Fruit fly (Drosophila melanogaster) whole organism, embryonic: ENCODE results near the gene Rab6.

Experiments used
- Adf1 ChIP-seq: fragments of 200-800 bp; sonication (Bioruptor generic); IDR thresholded peaks from 2 replicates; pipeline ENCODE4 v1.3.6; 2022; ENCODE audit warnings: missing biosample characterization, missing genetic modification characterization
- Asciz ChIP-seq: fragments of 200-800 bp; sonication (Bioruptor generic); optimal IDR thresholded peaks from 2 replicates; lab custom pipeline; 2017; ENCODE audit warnings: missing biosample characterization, mild to moderate bottlenecking, missing genetic modification characterization, missing genetic modification reagents
- Atf3 ChIP-seq: fragments of 200-800 bp; sonication (Bioruptor generic); optimal IDR thresholded peaks from 3 replicates; lab custom pipeline; 2016; ENCODE audit warnings: missing biosample characterization, missing genetic modification characterization
- Bdp1 ChIP-seq: fragments of 200-800 bp; sonication (Bioruptor generic); optimal IDR thresholded peaks from 3 replicates; lab custom pipeline; 2016; ENCODE audit warnings: missing biosample characterization, missing genetic modification characterization
- CG10321 ChIP-seq: fragments of 200-800 bp; sonication (Bioruptor generic); IDR thresholded peaks from 2 replicates; pipeline ENCODE4 v1.3.6; 2022; ENCODE audit warnings: missing biosample characterization, missing genetic modification characterization
- CG10543 ChIP-seq: fragments of 200-800 bp; sonication (Bioruptor generic); optimal IDR thresholded peaks from 3 replicates; lab custom pipeline; 2017; ENCODE audit warnings: missing biosample characterization, mild to moderate bottlenecking, missing genetic modification characterization, moderate library complexity
- CG11696 ChIP-seq: fragments of 200-800 bp; sonication (Bioruptor generic); IDR thresholded peaks from 2 replicates; pipeline ENCODE4 v1.3.6; 2022; ENCODE audit warnings: missing biosample characterization, missing genetic modification characterization
- CG12104 ChIP-seq: fragments of 200-800 bp; sonication (Bioruptor generic); optimal IDR thresholded peaks from 3 replicates; lab custom pipeline; 2016; ENCODE audit warnings: missing biosample characterization, missing genetic modification characterization
- CG12236 ChIP-seq: fragments of 200-800 bp; sonication (Bioruptor generic); optimal IDR thresholded peaks from 2 replicates; lab custom pipeline; 2016; ENCODE audit warnings: missing biosample characterization, missing genetic modification characterization
- CG12744 ChIP-seq: fragments of 200-800 bp; sonication (Bioruptor generic); optimal IDR thresholded peaks from 2 replicates; lab custom pipeline; 2016; ENCODE audit warnings: missing biosample characterization, missing genetic modification characterization
- CG13287 ChIP-seq: fragments of 200-800 bp; sonication (Bioruptor generic); IDR thresholded peaks from 2 replicates; pipeline ENCODE4 v1.3.6; 2022; ENCODE audit warnings: missing biosample characterization, missing genetic modification characterization; ENCODE audit not compliant: partially characterized antibody
- CG13424 ChIP-seq: fragments of 200-800 bp; sonication (Bioruptor generic); optimal IDR thresholded peaks from 2 replicates; lab custom pipeline; 2019; ENCODE audit warnings: missing biosample characterization, mild to moderate bottlenecking, missing genetic modification characterization, moderate library complexity
- CG17829 ChIP-seq: fragments of 200-800 bp; optimal IDR thresholded peaks from 2 replicates; lab custom pipeline; 2019; ENCODE audit warnings: missing biosample characterization, mild to moderate bottlenecking, missing genetic modification characterization, moderate library complexity
- CG2875 ChIP-seq: fragments of 200-800 bp; sonication (Bioruptor generic); optimal IDR thresholded peaks from 2 replicates; lab custom pipeline; 2017; ENCODE audit warnings: missing biosample characterization, mild to moderate bottlenecking, missing genetic modification characterization, missing genetic modification reagents
- CG30020 ChIP-seq: fragments of 200-800 bp; optimal IDR thresholded peaks from 2 replicates; lab custom pipeline; 2019; ENCODE audit warnings: missing biosample characterization, mild to moderate bottlenecking, missing genetic modification characterization, moderate library complexity
- CG3281 ChIP-seq: fragments of 200-800 bp; sonication (Bioruptor generic); optimal IDR thresholded peaks from 3 replicates; lab custom pipeline; 2017; ENCODE audit warnings: missing biosample characterization, mild to moderate bottlenecking, missing genetic modification characterization
- CG33557 ChIP-seq: fragments of 200-800 bp; sonication (Bioruptor generic); optimal IDR thresholded peaks from 2 replicates; lab custom pipeline; 2019; ENCODE audit warnings: missing biosample characterization, mild to moderate bottlenecking, missing genetic modification characterization, moderate library complexity
- CG3838 ChIP-seq: fragments of 200-800 bp; sonication (Bioruptor generic); optimal IDR thresholded peaks from 3 replicates; lab custom pipeline; 2016; ENCODE audit warnings: missing biosample characterization, missing genetic modification characterization
- CG5180 ChIP-seq: fragments of 200-800 bp; sonication (Bioruptor generic); optimal IDR thresholded peaks from 3 replicates; lab custom pipeline; 2017; ENCODE audit warnings: missing biosample characterization, missing genetic modification characterization, mild to moderate bottlenecking, moderate library complexity, missing genetic modification reagents
- CG7357 ChIP-seq: fragments of 200-800 bp; sonication (Bioruptor generic); IDR thresholded peaks from 3 replicates; pipeline ENCODE4 v1.3.6; 2022; ENCODE audit warnings: missing biosample characterization, missing genetic modification characterization
- CG8089 ChIP-seq: fragments of 200-800 bp; sonication (Bioruptor generic); optimal IDR thresholded peaks from 3 replicates; lab custom pipeline; 2016; ENCODE audit warnings: missing biosample characterization, missing genetic modification characterization
- CG8388 ChIP-seq: fragments of 200-800 bp; sonication (Bioruptor generic); optimal IDR thresholded peaks from 2 replicates; lab custom pipeline; 2019; ENCODE audit warnings: missing biosample characterization, mild to moderate bottlenecking, missing genetic modification characterization, moderate library complexity
- CG9609 ChIP-seq: fragments of 200-800 bp; sonication (Bioruptor generic); optimal IDR thresholded peaks from 3 replicates; lab custom pipeline; 2016; ENCODE audit warnings: missing biosample characterization, missing genetic modification characterization
- CTCF ChIP-seq: fragments of 200-800 bp; sonication (Bioruptor generic); optimal IDR thresholded peaks from 2 replicates; lab custom pipeline; 2017; ENCODE audit warnings: missing biosample characterization, mild to moderate bottlenecking, missing genetic modification characterization, moderate library complexity
- CkIIα-i1 ChIP-seq: fragments of 200-800 bp; sonication (Bioruptor generic); IDR thresholded peaks from 2 replicates; pipeline ENCODE4 v1.3.6; 2022; ENCODE audit warnings: missing biosample characterization, missing genetic modification characterization
- Gsc ChIP-seq: fragments of 200-800 bp; sonication (Bioruptor generic); IDR thresholded peaks from 2 replicates; pipeline ENCODE4 v1.3.6; 2022; ENCODE audit warnings: missing biosample characterization, missing genetic modification characterization
- H15 ChIP-seq: fragments of 200-800 bp; sonication (Bioruptor generic); IDR thresholded peaks from 3 replicates; pipeline ENCODE4 v1.3.6; 2022; ENCODE audit warnings: missing biosample characterization, missing genetic modification characterization
- HLHmδ ChIP-seq: fragments of 200-800 bp; sonication (Bioruptor generic); optimal IDR thresholded peaks from 2 replicates; lab custom pipeline; 2018; ENCODE audit warnings: missing biosample characterization, mild to moderate bottlenecking, missing genetic modification characterization, moderate library complexity
- Lhr ChIP-seq: fragments of 200-800 bp; sonication (Bioruptor generic); optimal IDR thresholded peaks from 3 replicates; lab custom pipeline; 2017; ENCODE audit warnings: mild to moderate bottlenecking, missing biosample characterization, missing genetic modification reagents, missing genetic modification characterization
- Oaz ChIP-seq: fragments of 200-800 bp; sonication (Bioruptor generic); IDR thresholded peaks from 2 replicates; pipeline ENCODE4 v1.3.6; 2022; ENCODE audit warnings: missing biosample characterization, missing genetic modification characterization
- Poxn ChIP-seq: fragments of 200-800 bp; sonication (Bioruptor generic); IDR thresholded peaks from 2 replicates; pipeline ENCODE4 v1.3.6; 2022; ENCODE audit warnings: missing biosample characterization, missing genetic modification characterization
- Scr ChIP-seq: fragments of 200-800 bp; sonication (Bioruptor generic); IDR thresholded peaks from 2 replicates; pipeline ENCODE4 v1.3.6; 2022; ENCODE audit warnings: missing biosample characterization, missing genetic modification characterization; ENCODE audit not compliant: partially characterized antibody
- Side ChIP-seq: fragments of 200-800 bp; sonication (Bioruptor generic); optimal IDR thresholded peaks from 2 replicates; lab custom pipeline; 2016; ENCODE audit warnings: missing biosample characterization, missing genetic modification characterization
- Vsx1 ChIP-seq: fragments of 200-800 bp; sonication (Bioruptor generic); optimal IDR thresholded peaks from 2 replicates; lab custom pipeline; 2017; ENCODE audit warnings: missing biosample characterization, mild to moderate bottlenecking, missing genetic modification characterization, missing genetic modification reagents
- cad ChIP-seq: fragments of >200 bp; optimal IDR thresholded peaks from 2 replicates; lab custom pipeline; 2017; ENCODE audit warnings: missing biosample characterization, missing genetic modification characterization
- chn ChIP-seq: fragments of 200-800 bp; sonication (Bioruptor generic); optimal IDR thresholded peaks from 2 replicates; lab custom pipeline; 2016; ENCODE audit warnings: missing biosample characterization, missing genetic modification characterization
- ci ChIP-seq: fragments of 200-800 bp; sonication (Bioruptor generic); IDR thresholded peaks from 3 replicates; pipeline ENCODE4 v1.3.6; 2022; ENCODE audit warnings: missing biosample characterization, missing genetic modification characterization
- da ChIP-seq: fragments of 200-800 bp; sonication (Bioruptor generic); optimal IDR thresholded peaks from 2 replicates; lab custom pipeline; 2016; ENCODE audit warnings: missing biosample characterization, missing genetic modification characterization
- dmrt99B ChIP-seq: fragments of 200-800 bp; sonication (Bioruptor generic); optimal IDR thresholded peaks from 2 replicates; lab custom pipeline; 2018; ENCODE audit warnings: missing biosample characterization, mild to moderate bottlenecking, missing genetic modification characterization, moderate library complexity
- ftz-f1 ChIP-seq: fragments of 200-800 bp; sonication (Bioruptor generic); optimal IDR thresholded peaks from 2 replicates; lab custom pipeline; 2016; ENCODE audit warnings: missing biosample characterization, missing genetic modification characterization
- fu2 ChIP-seq: fragments of 200-800 bp; sonication (Bioruptor generic); optimal IDR thresholded peaks from 2 replicates; lab custom pipeline; 2016; ENCODE audit warnings: missing biosample characterization, missing genetic modification characterization
- gce ChIP-seq: fragments of 200-800 bp; sonication (Bioruptor generic); IDR thresholded peaks from 3 replicates; pipeline ENCODE4 v1.3.6; 2022; ENCODE audit warnings: missing biosample characterization, missing genetic modification characterization
- gem ChIP-seq: fragments of 200-800 bp; sonication (Bioruptor generic); optimal IDR thresholded peaks from 2 replicates; lab custom pipeline; 2019; ENCODE audit warnings: missing biosample characterization, mild to moderate bottlenecking, missing genetic modification characterization, moderate library complexity
- grn ChIP-seq: fragments of 200-800 bp; sonication (Bioruptor generic); optimal IDR thresholded peaks from 3 replicates; lab custom pipeline; 2017; ENCODE audit warnings: missing biosample characterization, missing genetic modification characterization
- jigr1 ChIP-seq: fragments of 200-800 bp; sonication (Bioruptor generic); IDR thresholded peaks from 3 replicates; pipeline ENCODE4 v1.3.6; 2022; ENCODE audit warnings: missing biosample characterization, missing genetic modification characterization
- lola ChIP-seq, 3 experiments: fragments of >200 bp in 2 of 3; fragments of 200-800 bp in 1 of 3; sonication (Bioruptor generic) in 1 of 3; optimal IDR thresholded peaks; 2 replicates each; lab custom pipeline; 2017 to 2019; ENCODE audit warnings: missing biosample characterization in 3 of 3, missing genetic modification characterization in 3 of 3, mild to moderate bottlenecking in 1 of 3, moderate library complexity in 1 of 3
- mam ChIP-seq: fragments of 200-800 bp; sonication (Bioruptor generic); optimal IDR thresholded peaks from 3 replicates; lab custom pipeline; 2016; ENCODE audit warnings: missing biosample characterization, missing genetic modification characterization
- pros ChIP-seq: fragments of 200-800 bp; sonication (Bioruptor generic); optimal IDR thresholded peaks from 3 replicates; lab custom pipeline; 2019; ENCODE audit warnings: missing biosample characterization, mild to moderate bottlenecking, missing genetic modification characterization, moderate library complexity
- pum ChIP-seq: fragments of 200-800 bp; sonication (Bioruptor generic); optimal IDR thresholded peaks from 2 replicates; lab custom pipeline; 2016; ENCODE audit warnings: missing biosample characterization, missing genetic modification characterization
- sim ChIP-seq: fragments of 200-800 bp; sonication (Bioruptor generic); IDR thresholded peaks from 2 replicates; pipeline ENCODE4 v1.3.6; 2022; ENCODE audit warnings: missing biosample characterization, missing genetic modification characterization
- stc ChIP-seq: fragments of 200-800 bp; sonication (Bioruptor generic); IDR thresholded peaks from 2 replicates; pipeline ENCODE4 v1.3.6; 2022; ENCODE audit warnings: missing biosample characterization, missing genetic modification characterization
- tap ChIP-seq: fragments of 200-800 bp; optimal IDR thresholded peaks from 3 replicates; lab custom pipeline; 2019; ENCODE audit warnings: missing biosample characterization, mild to moderate bottlenecking, missing genetic modification characterization, moderate library complexity
- tup ChIP-seq: fragments of 200-800 bp; sonication (Bioruptor generic); optimal IDR thresholded peaks from 2 replicates; lab custom pipeline; 2016; ENCODE audit warnings: missing biosample characterization, mild to moderate bottlenecking, missing genetic modification characterization, moderate library complexity

Rab6 gene

dm6 chr2L:12075850-12076249 lies 33.1 kb downstream of the Rab6 start, which contains the start of gene CG14947 (continued):
- TF ChIP-seq dmrt99B (tag; lab: Kevin White, UChicago), result no peak
- no peak for TF ChIP-seq fu2 (GFP tag; lab: Kevin White, UChicago)
- no peak for TF ChIP-seq CG30020 (tag; lab: Kevin White, UChicago)
- TF ChIP-seq CG11696 (GFP tag; lab: Robert Waterston, UW), result no peak
- TF ChIP-seq CG33557 (GFP tag; lab: Kevin White, UChicago), result peak; percentile 10
- TF ChIP-seq CG10321 (GFP tag; lab: Robert Waterston, UW), result no peak
- peak; percentile 72 for TF ChIP-seq ci (GFP tag; lab: Robert Waterston, UW)
- TF ChIP-seq Scr (GFP tag; lab: Robert Waterston, UW), result no peak
- TF ChIP-seq Poxn (GFP tag; lab: Robert Waterston, UW), result no peak
- TF ChIP-seq HLHmδ (GFP tag; lab: Kevin White, UChicago), result peak; percentile 59
- TF ChIP-seq CG12104, result no peak
- TF ChIP-seq CG7357 (GFP tag; lab: Robert Waterston, UW), result no peak
- TF ChIP-seq Vsx1 (GFP tag; lab: Kevin White, UChicago), result peak; percentile 43
- no peak for TF ChIP-seq CG3838 (GFP tag; lab: Kevin White, UChicago)
- no peak for TF ChIP-seq CG12236
- TF ChIP-seq CG9609 (GFP tag; lab: Kevin White, UChicago), result no peak
- TF ChIP-seq Gsc (GFP tag; lab: Robert Waterston, UW), result no peak
- no peak for TF ChIP-seq Bdp1 (GFP tag; lab: Kevin White, UChicago)
- no peak for TF ChIP-seq lola (GFP tag; optimal IDR thresholded peaks at IDR 0.05; lab: Kevin White, UChicago)
- TF ChIP-seq Asciz, result no peak
- no peak for TF ChIP-seq tap (tag; lab: Kevin White, UChicago)
- no peak for TF ChIP-seq jigr1 (GFP tag; lab: Robert Waterston, UW)
- peak; percentile 27 for TF ChIP-seq gem (tag; lab: Kevin White, UChicago)
- TF ChIP-seq sim (GFP tag; lab: Robert Waterston, UW), result no peak
- no peak for TF ChIP-seq tup (GFP tag; lab: Kevin White, UChicago)
- no peak for TF ChIP-seq ftz-f1 (GFP tag; lab: Kevin White, UChicago)
- no peak for TF ChIP-seq Atf3 (GFP tag; lab: Kevin White, UChicago)
- TF ChIP-seq H15, result no peak
- no peak for TF ChIP-seq da (GFP tag; lab: Kevin White, UChicago)
- TF ChIP-seq CG13287, result no peak
- TF ChIP-seq CG17829 (tag; lab: Kevin White, UChicago), result no peak
- no peak for TF ChIP-seq pros (GFP tag; lab: Kevin White, UChicago)
- no peak for TF ChIP-seq CG8089 (GFP tag; lab: Kevin White, UChicago)
- no peak for TF ChIP-seq CG5180 (GFP tag; lab: Kevin White, UChicago)
- no peak for TF ChIP-seq CG13424 (tag; lab: Kevin White, UChicago)
- no peak for TF ChIP-seq Adf1 (GFP tag; lab: Robert Waterston, UW)
- TF ChIP-seq CG8388 (GFP tag; lab: Kevin White, UChicago), result no peak
- TF ChIP-seq CkIIα-i1 (GFP tag; lab: Robert Waterston, UW), result no peak
- TF ChIP-seq CG12744, result no peak
- no peak for TF ChIP-seq mam (GFP tag; lab: Kevin White, UChicago)
- TF ChIP-seq CG10543 (GFP tag; lab: Kevin White, UChicago), result no peak
- 0 out of 3 replicates have a peak, but pooled peaks have one; percentile 18 for TF ChIP-seq gce
- no peak for TF ChIP-seq Side (GFP tag; lab: Kevin White, UChicago)
- no peak for TF ChIP-seq stc (GFP tag; lab: Robert Waterston, UW)
- TF ChIP-seq grn (GFP tag; lab: Kevin White, UChicago), result no peak
- no peak for TF ChIP-seq cad
- TF ChIP-seq CTCF (GFP tag; lab: Kevin White, UChicago), result no peak
- no peak for TF ChIP-seq CG3281 (GFP tag; lab: Kevin White, UChicago)
- TF ChIP-seq chn (GFP tag; lab: Kevin White, UChicago), result no peak
- no peak for TF ChIP-seq Lhr
- no peak for TF ChIP-seq CG2875
- TF ChIP-seq Oaz (GFP tag; lab: Robert Waterston, UW), result no peak
- TF ChIP-seq pum (GFP tag; lab: Kevin White, UChicago), result no peak
